Worm (Caenorhabditis elegans): Measurements from ENCODE around the gene sre-36.

sre-36 gene

DNA sequence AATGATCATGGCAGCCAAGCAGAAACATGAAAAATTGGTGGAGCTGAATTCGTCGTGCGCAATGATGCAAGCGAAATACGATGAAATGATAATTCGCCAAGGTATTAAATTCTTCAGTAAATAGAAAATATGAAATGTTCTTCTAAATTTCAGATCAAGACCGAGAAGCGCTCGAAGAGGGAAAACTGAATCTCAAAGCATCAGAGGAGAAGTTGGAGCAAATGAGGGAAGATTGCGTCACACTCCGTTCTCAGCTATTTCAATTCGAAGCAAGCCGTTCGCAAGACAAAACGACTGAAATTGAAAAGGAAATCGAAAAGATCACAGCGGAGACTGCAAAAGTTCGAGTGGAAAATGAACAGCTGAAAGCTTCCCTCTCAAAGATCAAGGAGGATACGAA lies 6.9 kb downstream of the sre-36 start:
- no peak for TF ChIP-seq lin-35 (GFP tag; optimal IDR thresholded peaks at IDR 0.05)
- no peak for TF ChIP-seq lag-1 (GFP tag; IDR thresholded peaks at IDR 0.05)
- no peak for TF ChIP-seq T07F8.4 (tag; optimal IDR thresholded peaks at IDR 0.05)
- TF ChIP-seq egl-18 (GFP tag; IDR thresholded peaks at IDR 0.05): no peak
- TF ChIP-seq ztf-25 (GFP tag; IDR thresholded peaks at IDR 0.05): no peak
- no peak for TF ChIP-seq ccch-3 (GFP tag; optimal IDR thresholded peaks at IDR 0.05)
- TF ChIP-seq fkh-3 (tag; optimal IDR thresholded peaks at IDR 0.05): no peak

DNA sequence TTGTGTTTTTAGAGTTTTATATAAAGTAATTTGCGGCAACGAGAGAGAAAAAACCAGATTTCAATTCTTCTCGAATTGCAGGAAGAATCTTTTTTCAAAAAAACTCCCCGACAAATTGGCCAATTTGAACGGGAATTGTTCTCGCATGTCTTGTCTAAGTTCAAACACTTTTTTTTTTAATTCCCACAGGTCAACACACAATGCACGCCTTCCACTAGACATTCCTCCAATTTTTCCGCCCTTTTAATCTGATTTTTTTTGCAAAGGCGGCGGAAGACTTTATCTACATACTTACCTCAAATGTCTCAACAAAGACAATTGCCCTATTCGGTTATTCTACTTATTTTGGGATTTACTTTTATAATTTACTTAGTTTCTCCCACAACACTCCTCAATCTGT lies 8.2 kb downstream of the sre-36 start, which contains the start of gene F26D2.3:
F26D2.3 (plus strand) TSS at position 301 of the 400 bp plus-strand sequence.
- TF ChIP-seq K11D2.4 (GFP tag; IDR thresholded peaks at IDR 0.05) (no peak), ztf-28 (GFP tag; IDR thresholded peaks at IDR 0.05) (no peak), efl-1 (GFP tag; optimal IDR thresholded peaks at IDR 0.05) (no peak), bed-1 (GFP tag; IDR thresholded peaks at IDR 0.05) (no peak), hmg-20 (GFP tag; IDR thresholded peaks at IDR 0.05) (no peak), nfya-2 (GFP tag; IDR thresholded peaks at IDR 0.05) (no peak), nhr-27 (tag; optimal IDR thresholded peaks at IDR 0.05) (no peak), lsy-27 (tag; optimal IDR thresholded peaks at IDR 0.05; ENCODE audit: borderline replicate concordance, insufficient read depth) (no peak)

ce11 chrV:16410521-16410920 lies 11.0 kb downstream of the sre-36 start, which contains the start of gene srh-145:
Gene srh-145 (plus strand): TSS chrV:16410713.
- TF ChIP-seq Y95B8A.8 (GFP tag; IDR thresholded peaks at IDR 0.05): no peak

DNA sequence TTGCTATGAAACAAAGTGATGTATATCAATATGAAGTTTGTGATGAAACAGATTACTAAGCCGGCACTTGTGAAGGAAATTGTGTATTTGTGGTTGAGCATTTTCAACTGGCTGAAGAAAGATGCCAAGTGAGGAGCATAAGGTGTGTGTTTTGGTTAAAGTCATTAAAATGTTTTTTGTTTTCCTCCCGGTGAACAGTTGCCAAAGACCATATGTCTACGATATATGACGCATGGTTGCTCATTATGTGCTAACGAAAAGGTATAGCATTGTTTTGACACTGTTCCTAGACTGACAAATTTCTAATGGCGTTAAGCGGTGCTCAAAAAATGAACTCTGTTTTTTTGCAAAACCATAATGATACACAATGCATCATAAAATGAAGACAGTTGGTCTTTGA lies 17.5 kb downstream of the sre-36 start, which contains the start of gene str-55:
str-55 (minus strand) TSS at position 101 of the 400 bp plus-strand sequence.
- TF ChIP-seq madf-3 (GFP tag; IDR thresholded peaks at IDR 0.05): no peak

DNA sequence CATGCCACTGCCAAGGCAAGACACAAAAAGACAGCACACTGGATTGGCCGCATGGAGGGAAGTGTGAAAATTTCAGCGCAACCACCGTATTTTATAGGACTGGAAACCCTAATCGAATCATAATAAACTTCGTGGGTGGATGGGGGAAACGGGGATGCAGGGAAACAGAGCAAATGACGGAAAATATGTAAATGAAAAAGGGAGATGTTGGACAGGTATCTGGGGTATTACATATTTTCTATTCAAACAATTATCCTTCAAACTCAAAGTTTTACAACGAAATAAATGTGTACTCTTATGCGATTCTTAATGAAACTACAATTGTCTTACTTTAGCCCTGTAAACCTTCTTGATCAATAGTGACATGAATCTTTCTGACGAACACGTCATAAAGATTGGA lies 20.3 kb downstream of the sre-36 start, which contains the start of gene F26D2.16:
F26D2.16 (minus strand) TSS at position 101 of the 400 bp plus-strand sequence.
- TF ChIP-seq repo-1 (tag; optimal IDR thresholded peaks at IDR 0.05): no peak
- no peak for TF ChIP-seq tlf-1 (GFP tag; optimal IDR thresholded peaks at IDR 0.05)
- no peak for TF ChIP-seq ceh-58 (GFP tag; IDR thresholded peaks at IDR 0.05)
- TF ChIP-seq B0336.3 (GFP tag; IDR thresholded peaks at IDR 0.05): no peak
- TF ChIP-seq ceh-27 (GFP tag; optimal IDR thresholded peaks at IDR 0.05): no peak
- no peak for TF ChIP-seq him-1 (tag; optimal IDR thresholded peaks at IDR 0.05)
- TF ChIP-seq F39B2.1 (GFP tag; IDR thresholded peaks at IDR 0.05): no peak
- no peak for TF ChIP-seq mcd-1 (GFP tag; IDR thresholded peaks at IDR 0.05)
- no peak for TF ChIP-seq rcor-1 (GFP tag; IDR thresholded peaks at IDR 0.05)
- no peak for TF ChIP-seq egrh-3 (GFP tag; IDR thresholded peaks at IDR 0.05)
- TF ChIP-seq T26A5.8 (tag; optimal IDR thresholded peaks at IDR 0.05): no peak

DNA sequence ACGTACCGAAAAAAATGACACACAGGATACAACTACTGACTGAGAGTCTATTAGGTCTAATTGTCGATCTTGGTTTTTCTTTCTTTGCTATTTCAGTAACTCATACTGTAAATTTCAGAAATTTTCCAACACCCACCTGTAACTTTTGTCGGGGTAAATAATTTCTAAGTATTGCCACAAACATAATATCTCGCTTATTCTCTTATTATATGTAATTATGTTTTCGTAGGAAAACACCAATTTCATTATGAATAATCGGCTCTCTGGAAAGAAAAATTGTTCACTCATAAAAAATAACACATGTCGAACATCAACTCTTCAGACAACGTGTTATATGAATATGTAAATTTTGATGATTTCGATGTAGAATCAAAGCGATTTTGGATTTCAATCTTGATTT lies 21.2 kb downstream of the sre-36 start, which contains the start of gene srw-48:
srw-48 (plus strand) TSS at position 301 of the 400 bp plus-strand sequence.
- TF ChIP-seq T07F8.4 (tag; optimal IDR thresholded peaks at IDR 0.05): no peak
- no peak for TF ChIP-seq atf-7 (tag; optimal IDR thresholded peaks at IDR 0.05)
- no peak for TF ChIP-seq Y56A3A.18 (GFP tag; IDR thresholded peaks at IDR 0.05)
- no peak for TF ChIP-seq mel-28 (tag; optimal IDR thresholded peaks at IDR 0.05; ENCODE audit: borderline replicate concordance)
- no peak for TF ChIP-seq cebp-2 (GFP tag; IDR thresholded peaks at IDR 0.05)
- no peak for TF ChIP-seq ceh-58 (GFP tag; IDR thresholded peaks at IDR 0.05)
- TF ChIP-seq F37B4.10 (GFP tag; IDR thresholded peaks at IDR 0.05): no peak
- no peak for TF ChIP-seq mcd-1 (GFP tag; IDR thresholded peaks at IDR 0.05)
- TF ChIP-seq nfya-2 (GFP tag; IDR thresholded peaks at IDR 0.05): no peak
- no peak for TF ChIP-seq ceh-27 (GFP tag; optimal IDR thresholded peaks at IDR 0.05)
- no peak for TF ChIP-seq nfya-1 (tag; optimal IDR thresholded peaks at IDR 0.05; ENCODE audit: borderline replicate concordance, insufficient read depth)
- TF ChIP-seq hmg-20 (GFP tag; IDR thresholded peaks at IDR 0.05): no peak
- no peak for TF ChIP-seq ets-4 (GFP tag; optimal IDR thresholded peaks at IDR 0.05)
- no peak for TF ChIP-seq tlf-1 (GFP tag; optimal IDR thresholded peaks at IDR 0.05)
- TF ChIP-seq Y53G8AR.9 (GFP tag; conservative IDR thresholded peaks at IDR 0.05): no peak
- TF ChIP-seq sptf-2 (GFP tag; optimal IDR thresholded peaks at IDR 0.05): no peak
- TF ChIP-seq hrde-1 (tag; optimal IDR thresholded peaks at IDR 0.05; ENCODE audit: borderline replicate concordance): no peak
- TF ChIP-seq mes-4 (tag; optimal IDR thresholded peaks at IDR 0.05): no peak
- TF ChIP-seq nhr-120 (GFP tag; IDR thresholded peaks at IDR 0.05): no peak

All from whole organism, young adult.